Worm (Caenorhabditis elegans): ENCODE measurements around the gene try-10.

- TF ChIP-seq unc-55 (GFP tag; optimal IDR thresholded peaks at IDR 0.05) (peak; percentile 32), F13H6.1 (tag; optimal IDR thresholded peaks at IDR 0.05) (peak; percentile 7), ama-1 (optimal IDR thresholded peaks at IDR 0.05) (no peak), nhr-77 (tag; optimal IDR thresholded peaks at IDR 0.05) (no peak), nhr-11 (tag; optimal IDR thresholded peaks at IDR 0.05) (no peak), elt-1 (tag; optimal IDR thresholded peaks at IDR 0.05) (no peak), nhr-25 (tag; optimal IDR thresholded peaks at IDR 0.05) (no peak), ztf-11 (tag; optimal IDR thresholded peaks at IDR 0.05) (no peak), aly-2 (tag; optimal IDR thresholded peaks at IDR 0.05) (no peak), nhr-12 (tag; optimal IDR thresholded peaks at IDR 0.05) (no peak), mbf-1 (tag; optimal IDR thresholded peaks at IDR 0.05) (no peak)
Observed at ce11 chrV:13009843-13010242, 3.2 kb downstream of the try-10 start.
